Worm (Caenorhabditis elegans) whole organism, young adult: ENCODE measurements around the gene grl-3.

ENCODE experiments used
- B0336.3 ChIP-seq: fragments of 200-800 bp; sonication (Bioruptor generic); IDR thresholded peaks from 2 replicates; pipeline ENCODE4 v1.3.6; 2022; ENCODE audit warnings: missing genetic modification characterization, missing compliant biosample characterization
- C17E4.6 ChIP-seq: fragments of 200-800 bp; sonication (Bioruptor generic); IDR thresholded peaks from 2 replicates; pipeline ENCODE4 v1.3.6; 2022; ENCODE audit warnings: missing genetic modification reagents, missing genetic modification characterization, missing compliant biosample characterization
- F39B2.1 ChIP-seq: fragments of 200-800 bp; sonication (Bioruptor generic); IDR thresholded peaks from 2 replicates; pipeline ENCODE4 v1.3.6; 2022; ENCODE audit warnings: missing genetic modification reagents, missing genetic modification characterization, missing compliant biosample characterization
- K11D2.4 ChIP-seq: fragments of 200-800 bp; sonication (Bioruptor generic); IDR thresholded peaks from 2 replicates; pipeline ENCODE4 v1.3.6; 2022; ENCODE audit warnings: missing genetic modification reagents, missing genetic modification characterization, missing compliant biosample characterization
- T26A5.8 ChIP-seq: sonication (generic microtip); optimal IDR thresholded peaks from 2 replicates; lab custom pipeline; 2016; ENCODE audit warnings: missing genetic modification characterization, missing compliant biosample characterization
- Y95B8A.8 ChIP-seq: fragments of 200-800 bp; sonication (Bioruptor generic); IDR thresholded peaks from 2 replicates; pipeline ENCODE4 v1.3.6; 2022; ENCODE audit warnings: missing genetic modification reagents, missing genetic modification characterization, missing compliant biosample characterization
- ama-1 ChIP-seq, 3 experiments: fragments of 150-350 bp in 1 of 3; sonication (generic microtip) in 2 of 3; optimal IDR thresholded peaks; 2 replicates each; lab custom pipeline; 2014 to 2018; ENCODE audit warnings: missing biosample characterization in 2 of 3, missing genetic modification characterization in 2 of 3, missing genetic modification reagents in 2 of 3
- aptf-2 ChIP-seq: fragments of 200-800 bp; sonication (Bioruptor generic); conservative IDR thresholded peaks from 2 replicates; pipeline ENCODE4 v1.3.6; 2022; ENCODE audit warnings: missing genetic modification reagents, missing genetic modification characterization, missing compliant biosample characterization
- athp-1 ChIP-seq: sonication (generic microtip); optimal IDR thresholded peaks from 2 replicates; lab custom pipeline; 2017; ENCODE audit warnings: mild to moderate bottlenecking, missing genetic modification characterization, missing compliant biosample characterization
- attf-3 ChIP-seq: fragments of 200-800 bp; sonication (Bioruptor generic); conservative IDR thresholded peaks from 2 replicates; pipeline ENCODE4 v1.3.6; 2022; ENCODE audit warnings: missing genetic modification reagents, missing genetic modification characterization, missing compliant biosample characterization
- ccch-3 ChIP-seq: fragments of 200-800 bp; sonication (Bioruptor generic); optimal IDR thresholded peaks from 2 replicates; lab custom pipeline; 2018; ENCODE audit warnings: mild to moderate bottlenecking, missing genetic modification characterization, missing compliant biosample characterization
- ceh-40 ChIP-seq: fragments of 200-800 bp; sonication (Bioruptor generic); IDR thresholded peaks from 2 replicates; pipeline ENCODE4 v1.3.6; 2022; ENCODE audit warnings: missing genetic modification characterization, missing compliant biosample characterization
- ceh-79 ChIP-seq: sonication (generic microtip); optimal IDR thresholded peaks from 2 replicates; lab custom pipeline; 2017; ENCODE audit warnings: mild to moderate bottlenecking, missing genetic modification characterization, missing compliant biosample characterization
- dox-1 ChIP-seq: fragments of 200-800 bp; sonication (Bioruptor generic); IDR thresholded peaks from 2 replicates; pipeline ENCODE4 v1.3.6; 2022; ENCODE audit warnings: missing genetic modification reagents, missing genetic modification characterization, missing compliant biosample characterization
- dpl-1 ChIP-seq: fragments of 150-350 bp; optimal IDR thresholded peaks from 2 replicates; lab custom pipeline; 2014; ENCODE audit warnings: missing biosample characterization, missing genetic modification reagents, missing genetic modification characterization
- egrh-3 ChIP-seq: fragments of 200-800 bp; sonication (Bioruptor generic); IDR thresholded peaks from 2 replicates; pipeline ENCODE4 v1.3.6; 2022; ENCODE audit warnings: missing genetic modification reagents, missing genetic modification characterization, missing compliant biosample characterization
- ets-4 ChIP-seq: fragments of 200-800 bp; sonication (Bioruptor generic); optimal IDR thresholded peaks from 2 replicates; lab custom pipeline; 2018; ENCODE audit warnings: mild to moderate bottlenecking, missing genetic modification characterization, missing compliant biosample characterization
- hmg-1.2 ChIP-seq: fragments of 200-800 bp; sonication (Bioruptor generic); IDR thresholded peaks from 2 replicates; pipeline ENCODE4 v1.3.6; 2022; ENCODE audit warnings: missing genetic modification reagents, missing genetic modification characterization, missing compliant biosample characterization
- hrde-1 ChIP-seq: sonication (generic microtip); optimal IDR thresholded peaks from 2 replicates; lab custom pipeline; 2016; ENCODE audit warnings: missing genetic modification characterization, mild to moderate bottlenecking, missing compliant biosample characterization, moderate library complexity, missing genotype, missing genetic modification reagents, borderline replicate concordance
- hsf-1 ChIP-seq: fragments of 200-800 bp; sonication (Bioruptor generic); IDR thresholded peaks from 2 replicates; pipeline ENCODE4 v1.3.6; 2022; ENCODE audit warnings: missing genetic modification reagents, missing genetic modification characterization, missing compliant biosample characterization
- let-526 ChIP-seq: fragments of 200-800 bp; sonication (Bioruptor generic); IDR thresholded peaks from 2 replicates; pipeline ENCODE4 v1.3.6; 2022; ENCODE audit warnings: missing genetic modification reagents, missing genetic modification characterization, missing compliant biosample characterization
- lin-35 ChIP-seq, 3 experiments: fragments of 150-350 bp in 2 of 3; sonication (generic microtip) in 1 of 3; optimal IDR thresholded peaks; 2 replicates each; lab custom pipeline; 2014 to 2018; ENCODE audit warnings: missing biosample characterization in 3 of 3, missing genetic modification characterization in 3 of 3, missing genetic modification reagents in 3 of 3
- lir-1 ChIP-seq: fragments of 200-800 bp; sonication (Bioruptor generic); conservative IDR thresholded peaks from 2 replicates; pipeline ENCODE4 v1.3.6; 2022; ENCODE audit warnings: missing genetic modification reagents, missing genetic modification characterization, missing compliant biosample characterization
- lsy-27 ChIP-seq: sonication (generic microtip); optimal IDR thresholded peaks from 2 replicates; lab custom pipeline; 2017; ENCODE audit warnings: missing genetic modification characterization, mild to moderate bottlenecking, missing compliant biosample characterization, antibody characterized with exemption, missing genotype, borderline replicate concordance; ENCODE audit not compliant: insufficient read depth
- mel-28 ChIP-seq: sonication (generic microtip); optimal IDR thresholded peaks from 2 replicates; lab custom pipeline; 2016; ENCODE audit warnings: borderline replicate concordance, mild to moderate bottlenecking, missing genetic modification characterization, missing compliant biosample characterization
- nfya-1 ChIP-seq: sonication (generic microtip); optimal IDR thresholded peaks from 2 replicates; lab custom pipeline; 2017; ENCODE audit warnings: antibody characterized with exemption, missing compliant biosample characterization, missing genetic modification characterization, borderline replicate concordance; ENCODE audit not compliant: insufficient read depth
- nfya-2 ChIP-seq: fragments of 200-800 bp; sonication (Bioruptor generic); IDR thresholded peaks from 2 replicates; pipeline ENCODE4 v1.3.6; 2022; ENCODE audit warnings: missing genetic modification reagents, missing genetic modification characterization, missing compliant biosample characterization
- pbrm-1 ChIP-seq: fragments of 200-800 bp; sonication (Bioruptor generic); IDR thresholded peaks from 2 replicates; pipeline ENCODE4 v1.3.6; 2022; ENCODE audit warnings: missing genetic modification reagents, missing genetic modification characterization, missing compliant biosample characterization
- snpc-1.3 ChIP-seq: sonication (generic microtip); optimal IDR thresholded peaks from 2 replicates; lab custom pipeline; 2017; ENCODE audit warnings: missing genetic modification characterization, mild to moderate bottlenecking, missing compliant biosample characterization, antibody characterized with exemption, moderate library complexity, missing genotype, missing genetic modification reagents; ENCODE audit not compliant: insufficient read depth
- tlf-1 ChIP-seq: fragments of 200-800 bp; sonication (Bioruptor generic); optimal IDR thresholded peaks from 2 replicates; lab custom pipeline; 2018; ENCODE audit warnings: mild to moderate bottlenecking, missing genetic modification characterization, missing compliant biosample characterization
- zfh-2 ChIP-seq: fragments of 200-800 bp; sonication (Bioruptor generic); conservative IDR thresholded peaks from 2 replicates; pipeline ENCODE4 v1.3.6; 2022; ENCODE audit warnings: missing genetic modification reagents, missing genetic modification characterization, missing compliant biosample characterization
- ztf-28 ChIP-seq: fragments of 200-800 bp; sonication (Bioruptor generic); IDR thresholded peaks from 2 replicates; pipeline ENCODE4 v1.3.6; 2022; ENCODE audit warnings: missing genetic modification reagents, missing genetic modification characterization, missing compliant biosample characterization

The grl-3 gene

ce11 chrV:11415059-11415458 lies 3.7 kb downstream of the grl-3 start, which contains the start of gene deg-3:
deg-3 (minus strand) TSS chrV:11415159.
- no peak for TF ChIP-seq ama-1 (optimal IDR thresholded peaks at IDR 0.05; lab: Kevin White, UChicago)
- TF ChIP-seq ama-1 (GFP tag; optimal IDR thresholded peaks at IDR 0.05; lab: Kevin White, UChicago) = no peak
- no peak for TF ChIP-seq F39B2.1 (GFP tag; lab: Robert Waterston, UW)
- TF ChIP-seq nfya-1 (tag; lab: Kevin White, UChicago) = no peak
- TF ChIP-seq hsf-1 = no peak
- no peak for TF ChIP-seq ccch-3 (GFP tag; lab: Kevin White, UChicago)
- no peak for TF ChIP-seq tlf-1 (GFP tag; lab: Kevin White, UChicago)
- no peak for TF ChIP-seq lsy-27 (tag; lab: Kevin White, UChicago)
- TF ChIP-seq zfh-2 (GFP tag; lab: Robert Waterston, UW) = no peak
- TF ChIP-seq attf-3 = no peak
- TF ChIP-seq hrde-1 (tag; lab: Kevin White, UChicago) = no peak
- TF ChIP-seq, all 124 proteins: peak for 0

- TF ChIP-seq egrh-3 (no peak), Y95B8A.8 (GFP tag; lab: Robert Waterston, UW) (no peak), snpc-1.3 (tag; lab: Kevin White, UChicago) (no peak), dpl-1 (no peak), lir-1 (GFP tag; lab: Robert Waterston, UW) (no peak), dox-1 (GFP tag; lab: Robert Waterston, UW) (no peak), ztf-28 (GFP tag; lab: Robert Waterston, UW) (no peak), mel-28 (no peak), lin-35 (GFP tag; optimal IDR thresholded peaks at IDR 0.05; lab: Kevin White, UChicago) (no peak)
These were observed 10.3 kb downstream of the grl-3 start, which contains the start of gene des-2 for ce11 chrV:11421605-11422004. des-2 (minus strand) TSS chrV:11421705.

ce11 chrV:11424565-11424964 lies 13.3 kb downstream of the grl-3 start, which contains the start of gene T26H10.2:
T26H10.2 (minus strand) TSS chrV:11424665.
- no peak for TF ChIP-seq ceh-40 (GFP tag; lab: Robert Waterston, UW)
- TF ChIP-seq athp-1 (tag; lab: Kevin White, UChicago) = no peak
- TF ChIP-seq lsy-27 (tag; lab: Kevin White, UChicago) = no peak

DNA sequence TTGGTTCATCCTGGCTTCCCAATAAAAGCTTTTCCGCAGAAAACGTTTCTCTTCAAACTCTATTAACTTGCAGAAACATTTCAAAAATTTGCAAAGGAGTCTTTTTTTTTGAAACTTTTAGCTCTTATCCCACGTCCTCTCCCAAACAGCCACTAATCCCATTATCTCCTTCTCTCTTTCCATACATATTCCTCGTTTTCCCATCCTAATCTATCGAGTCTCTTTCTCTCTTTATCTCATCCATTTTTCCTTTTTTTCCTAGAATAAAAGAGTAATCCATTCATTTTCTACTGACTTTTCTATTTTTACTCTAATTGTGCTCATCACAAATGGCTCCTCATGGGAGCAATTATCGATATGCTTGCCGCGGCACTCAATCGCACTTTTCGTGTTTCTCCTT lies 17.4 kb downstream of the grl-3 start:
- TF ChIP-seq nfya-2 (GFP tag; lab: Robert Waterston, UW) (no peak), K11D2.4 (GFP tag; lab: Robert Waterston, UW) (no peak), B0336.3 (GFP tag; lab: Robert Waterston, UW) (no peak), ccch-3 (GFP tag; lab: Kevin White, UChicago) (no peak), hmg-1.2 (GFP tag; lab: Robert Waterston, UW) (no peak), C17E4.6 (GFP tag; lab: Robert Waterston, UW) (no peak), F39B2.1 (GFP tag; lab: Robert Waterston, UW) (no peak), ceh-79 (no peak), let-526 (GFP tag; lab: Robert Waterston, UW) (no peak), dox-1 (GFP tag; lab: Robert Waterston, UW) (no peak), ets-4 (GFP tag; lab: Kevin White, UChicago) (no peak), aptf-2 (GFP tag; lab: Robert Waterston, UW) (no peak), T26A5.8 (no peak), pbrm-1 (GFP tag; lab: Robert Waterston, UW) (no peak), hsf-1 (no peak), hrde-1 (tag; lab: Kevin White, UChicago) (no peak)
